Worm (Caenorhabditis elegans): ENCODE data around the gene unc-7.
A peak's percentile ranks its signal among the peaks of the same experiment; 100 is the strongest.

- TF ChIP-seq snpc-4 (tag; optimal IDR thresholded peaks at IDR 0.05) (peak; percentile 16), ztf-11 (tag; optimal IDR thresholded peaks at IDR 0.05) (no peak), nhr-10 (tag; optimal IDR thresholded peaks at IDR 0.05) (no peak), elt-1 (tag; optimal IDR thresholded peaks at IDR 0.05) (no peak)
Measured at ce11 chrX:15188986-15189675, 41.6 kb upstream of the unc-7 start.
